Fruit fly (Drosophila melanogaster) Kc167 (cell line): ENCODE data around the gene Dok.

ENCODE experiments used
- Sin3A ChIP-seq: fragments of >200 bp; optimal IDR thresholded peaks from 2 replicates; lab custom pipeline; 2018; ENCODE audit warnings: missing external identifiers
- h ChIP-seq: fragments of >200 bp; optimal IDR thresholded peaks from 3 replicates; lab custom pipeline; 2018; ENCODE audit warnings: missing external identifiers
- psq ChIP-seq: fragments of >200 bp; optimal IDR thresholded peaks from 2 replicates; lab custom pipeline; 2017; ENCODE audit warnings: missing external identifiers

DNA sequence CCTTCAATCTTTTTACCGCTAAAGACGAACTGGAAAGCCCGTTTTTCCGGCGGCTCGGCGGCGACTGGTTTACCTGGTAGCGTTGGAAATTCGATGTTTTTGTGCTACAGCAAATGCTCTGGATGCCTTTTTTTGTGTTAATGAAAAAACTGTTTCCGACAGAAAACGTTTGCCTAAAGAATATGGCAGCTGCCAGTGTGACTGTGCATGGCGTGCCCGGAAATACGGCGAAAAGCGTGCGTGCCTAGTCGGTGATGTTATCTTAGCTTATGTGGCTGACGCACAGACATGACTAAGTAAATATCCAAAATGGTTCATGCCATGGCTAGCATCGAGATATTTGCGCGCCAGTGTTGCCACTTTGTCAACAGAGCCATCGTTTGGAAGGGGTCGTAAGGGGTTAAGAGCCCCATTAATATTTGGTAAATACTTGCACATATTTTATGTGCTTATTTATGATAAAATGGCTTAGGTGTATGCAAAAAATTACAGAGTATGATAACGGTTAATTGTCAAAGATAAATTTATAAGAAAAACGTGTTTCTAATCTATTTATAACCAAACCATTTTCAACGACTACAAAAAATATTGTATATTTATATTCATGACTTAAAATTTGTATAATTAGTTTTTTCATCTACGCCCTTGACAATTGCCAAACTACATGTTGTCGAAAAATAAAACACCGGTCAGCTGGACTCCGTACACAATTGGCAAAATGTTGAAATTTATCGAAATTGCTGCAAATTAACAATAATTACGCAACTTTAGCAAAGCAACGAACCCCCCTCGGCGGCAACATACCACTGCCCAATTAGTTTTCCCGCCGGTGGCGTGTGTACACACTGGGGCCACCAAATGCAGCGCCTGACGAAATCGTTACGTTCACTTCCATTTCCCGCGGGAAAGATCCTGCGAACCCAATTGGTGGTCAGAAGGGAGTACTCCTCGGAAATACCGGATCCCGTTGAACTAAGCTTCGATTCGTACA lies 37.7 kb upstream of the Dok start, which contains the start of gene CG2059:
- no peak for TF ChIP-seq h (lab: Kevin White, UChicago)
- TF ChIP-seq psq (lab: Kevin White, UChicago), result no peak
- no peak for TF ChIP-seq Sin3A (lab: Kevin White, UChicago)
